Fruit fly (Drosophila melanogaster): ENCODE measurements around the gene Pgant5.
A peak's percentile ranks its signal among the peaks of the same experiment; 100 is the strongest.

Pgant5 gene

dm6 chr2L:5030535-5030934 lies 62.9 kb downstream of the Pgant5 start:
- TF ChIP-seq Trl (optimal IDR thresholded peaks at IDR 0.05) (peak in 1 of 2 experiments; percentile 26), Trl (GFP tag; optimal IDR thresholded peaks at IDR 0.05) (no peak), peb (GFP tag; IDR thresholded peaks at IDR 0.05) (no peak), CG3163 (GFP tag; optimal IDR thresholded peaks at IDR 0.05) (peak; percentile 49)

dm6 chr2L:5029809-5030108 lies 63.6 kb downstream of the Pgant5 start:
- peak; percentile 55 for TF ChIP-seq cad (GFP tag; optimal IDR thresholded peaks at IDR 0.05)
- no peak for TF ChIP-seq gcm2 (GFP tag; optimal IDR thresholded peaks at IDR 0.05)
- no peak for TF ChIP-seq CG3838 (GFP tag; optimal IDR thresholded peaks at IDR 0.05)
- TF ChIP-seq Side (GFP tag; optimal IDR thresholded peaks at IDR 0.05), result no peak
- peak; percentile 74 for TF ChIP-seq CG6654 (GFP tag; optimal IDR thresholded peaks at IDR 0.05)
- no peak for TF ChIP-seq slbo (GFP tag; IDR thresholded peaks at IDR 0.05)
- TF ChIP-seq D (optimal IDR thresholded peaks at IDR 0.05), result no peak
- no peak for TF ChIP-seq D (GFP tag; optimal IDR thresholded peaks at IDR 0.05)
- TF ChIP-seq CG10147 (GFP tag; optimal IDR thresholded peaks at IDR 0.05), result no peak
- TF ChIP-seq gem (tag; optimal IDR thresholded peaks at IDR 0.05), result no peak
- no peak for TF ChIP-seq CG1603 (tag; optimal IDR thresholded peaks at IDR 0.05)
- no peak for TF ChIP-seq CG18476 (GFP tag; optimal IDR thresholded peaks at IDR 0.05)
- TF ChIP-seq CG30020 (tag; optimal IDR thresholded peaks at IDR 0.05), result no peak
- no peak for TF ChIP-seq CoRest (tag; optimal IDR thresholded peaks at IDR 0.05)

- TF ChIP-seq Deaf1 (tag; optimal IDR thresholded peaks at IDR 0.05) (peak; percentile 97), CG3407 (GFP tag; optimal IDR thresholded peaks at IDR 0.05) (no peak), sug (tag; optimal IDR thresholded peaks at IDR 0.05) (peak; percentile 90), NFAT (GFP tag; IDR thresholded peaks at IDR 0.05) (0 out of 2 replicates have a peak, but pooled peaks have one; percentile 8), Med (GFP tag) (peak; percentile 61), chinmo (GFP tag; IDR thresholded peaks at IDR 0.05; ENCODE audit: partially characterized antibody) (0 out of 4 replicates have a peak, but pooled peaks have one; percentile 37), Jarid2 (GFP tag; optimal IDR thresholded peaks at IDR 0.05) (peak; percentile 51), CG6175 (GFP tag; IDR thresholded peaks at IDR 0.05) (peak; percentile 48; the same call in 1 of the 3 replicates), cg (GFP tag; optimal IDR thresholded peaks at IDR 0.05) (peak; percentile 14), CG1603 (tag; optimal IDR thresholded peaks at IDR 0.05) (no peak), Nf-YC (tag; optimal IDR thresholded peaks at IDR 0.05) (peak; percentile 51), crol (GFP tag; IDR thresholded peaks at IDR 0.05) (peak; percentile 63), tin (GFP tag; optimal IDR thresholded peaks at IDR 0.05) (no peak), gt (GFP tag; IDR thresholded peaks at IDR 0.05) (no peak), slbo (GFP tag; IDR thresholded peaks at IDR 0.05) (peak; percentile 26; the same call in 1 of the 2 replicates), h (optimal IDR thresholded peaks at IDR 0.05) (no peak), zf30C (GFP tag; optimal IDR thresholded peaks at IDR 0.05) (no peak), Pdp1 (GFP tag; optimal IDR thresholded peaks at IDR 0.05) (peak in 1 of 2 experiments; percentile 20), sd (tag; optimal IDR thresholded peaks at IDR 0.05) (no peak), cwo (GFP tag; optimal IDR thresholded peaks at IDR 0.05) (peak; percentile 30), ftz-f1 (GFP tag; optimal IDR thresholded peaks at IDR 0.05) (peak; percentile 45), CG18599 (GFP tag; optimal IDR thresholded peaks at IDR 0.05) (peak; percentile 11), Optix (GFP tag; IDR thresholded peaks at IDR 0.05) (0 out of 3 replicates have a peak, but pooled peaks have one; percentile 22), CG10543 (GFP tag; optimal IDR thresholded peaks at IDR 0.05) (peak; percentile 80), HmgZ (tag; optimal IDR thresholded peaks at IDR 0.05) (no peak), CG9876 (GFP tag; optimal IDR thresholded peaks at IDR 0.05) (no peak), CG34376 (GFP tag; optimal IDR thresholded peaks at IDR 0.05) (peak; percentile 97), Nf-YB (GFP tag; optimal IDR thresholded peaks at IDR 0.05) (peak; percentile 55), CG14965 (GFP tag; optimal IDR thresholded peaks at IDR 0.05; ENCODE audit: borderline replicate concordance) (no peak), Hr3 (GFP tag; optimal IDR thresholded peaks at IDR 0.05) (no peak)
Observed at dm6 chr2L:5029049-5029808, 64.2 kb downstream of the Pgant5 start, which contains the start of gene Col4a1. Gene Col4a1 (plus strand): TSS chr2L:5029609.
